Fruit fly (Drosophila melanogaster): ENCODE data around the gene bap.

The bap gene

dm6 chr3R:21365262-21365661 lies 23.4 kb upstream of the bap start (continued):
- peak; percentile 91 for TF ChIP-seq maf-S (GFP tag; optimal IDR thresholded peaks at IDR 0.05)
- peak; percentile 81 for TF ChIP-seq CG43689 (GFP tag; IDR thresholded peaks at IDR 0.05)
- TF ChIP-seq Opbp (GFP tag; IDR thresholded peaks at IDR 0.05; ENCODE audit: partially characterized antibody), result no peak
- peak; percentile 89 for TF ChIP-seq CG13123 (GFP tag; optimal IDR thresholded peaks at IDR 0.05)
- peak; percentile 96 for TF ChIP-seq CG11093 (GFP tag; IDR thresholded peaks at IDR 0.05)
- TF ChIP-seq zen (tag; optimal IDR thresholded peaks at IDR 0.05), result peak; percentile 86
- no peak for TF ChIP-seq zen2 (GFP tag; IDR thresholded peaks at IDR 0.05; ENCODE audit: partially characterized antibody)
- peak; percentile 82 for TF ChIP-seq CG6765 (GFP tag; optimal IDR thresholded peaks at IDR 0.05)
- TF ChIP-seq CHES-1-like (GFP tag; optimal IDR thresholded peaks at IDR 0.05), result peak; percentile 91
- TF ChIP-seq lola (GFP tag; optimal IDR thresholded peaks at IDR 0.05), result peak in 1 of 3 experiments; percentile 93
- TF ChIP-seq CG4360 (GFP tag; IDR thresholded peaks at IDR 0.05), result peak; percentile 57
- TF ChIP-seq psq (GFP tag; optimal IDR thresholded peaks at IDR 0.05), result peak; percentile 79
- peak; percentile 94 for TF ChIP-seq CG34422 (GFP tag; IDR thresholded peaks at IDR 0.05)
- peak; percentile 94 for TF ChIP-seq PHDP (tag; optimal IDR thresholded peaks at IDR 0.05)
- TF ChIP-seq Sin3A (optimal IDR thresholded peaks at IDR 0.05), result peak; percentile 91
- TF ChIP-seq Elba2 (GFP tag; optimal IDR thresholded peaks at IDR 0.05), result peak; percentile 88
- peak; percentile 84 for TF ChIP-seq pb (GFP tag; optimal IDR thresholded peaks at IDR 0.05)
- peak; percentile 93 for TF ChIP-seq gro (GFP tag; optimal IDR thresholded peaks at IDR 0.05)
- peak; percentile 96 for TF ChIP-seq CG15269 (tag; optimal IDR thresholded peaks at IDR 0.05)
- TF ChIP-seq vfl (GFP tag; optimal IDR thresholded peaks at IDR 0.05), result peak; percentile 92
- TF ChIP-seq ems (GFP tag; optimal IDR thresholded peaks at IDR 0.05), result peak; percentile 94
- TF ChIP-seq Sry-β (GFP tag; optimal IDR thresholded peaks at IDR 0.05), result peak; percentile 68
- peak; percentile 96 for TF ChIP-seq CG8924 (tag; optimal IDR thresholded peaks at IDR 0.05)
- peak; percentile 72 for TF ChIP-seq HmgD (GFP tag; optimal IDR thresholded peaks at IDR 0.05)
- TF ChIP-seq Meics (GFP tag; optimal IDR thresholded peaks at IDR 0.05), result peak; percentile 96
- TF ChIP-seq tin (GFP tag; optimal IDR thresholded peaks at IDR 0.05), result peak; percentile 97
- TF ChIP-seq CG14441 (GFP tag; IDR thresholded peaks at IDR 0.05), result peak; percentile 93
- peak; percentile 76 for TF ChIP-seq repo (GFP tag; optimal IDR thresholded peaks at IDR 0.05)
- peak; percentile 62 for TF ChIP-seq btn (GFP tag; optimal IDR thresholded peaks at IDR 0.05)
- peak; percentile 89 for TF ChIP-seq gsb (GFP tag; IDR thresholded peaks at IDR 0.05)
- peak; percentile 85 for TF ChIP-seq da (GFP tag; optimal IDR thresholded peaks at IDR 0.05)
- peak; percentile 94 for TF ChIP-seq Usf (GFP tag; optimal IDR thresholded peaks at IDR 0.05)
- peak; percentile 91 for TF ChIP-seq nom (GFP tag; optimal IDR thresholded peaks at IDR 0.05)
- TF ChIP-seq Bteb2 (GFP tag; optimal IDR thresholded peaks at IDR 0.05), result peak; percentile 92
- peak; percentile 78 for TF ChIP-seq CG17328 (GFP tag; IDR thresholded peaks at IDR 0.05)
- peak; percentile 98 for TF ChIP-seq CG17361 (GFP tag; IDR thresholded peaks at IDR 0.05)
- TF ChIP-seq Atf-2 (GFP tag; optimal IDR thresholded peaks at IDR 0.05), result peak; percentile 93
- peak; percentile 87 for TF ChIP-seq sqz (GFP tag; optimal IDR thresholded peaks at IDR 0.05)
- TF ChIP-seq gce (GFP tag; IDR thresholded peaks at IDR 0.05), result peak; percentile 65; the same call in 1 of the 3 replicates
- peak; percentile 97 for TF ChIP-seq CG18619 (GFP tag; optimal IDR thresholded peaks at IDR 0.05)
- TF ChIP-seq D19B (GFP tag; optimal IDR thresholded peaks at IDR 0.05), result peak; percentile 89
- peak; percentile 84 for TF ChIP-seq Hey (tag; optimal IDR thresholded peaks at IDR 0.05)
- peak; percentile 80 for TF ChIP-seq emc (GFP tag; optimal IDR thresholded peaks at IDR 0.05)
- no peak for TF ChIP-seq hb (GFP tag; IDR thresholded peaks at IDR 0.05; ENCODE audit: partially characterized antibody)
- TF ChIP-seq CG18476 (GFP tag; optimal IDR thresholded peaks at IDR 0.05), result peak; percentile 89
- TF ChIP-seq CG11723 (GFP tag; optimal IDR thresholded peaks at IDR 0.05), result peak; percentile 91
- peak; percentile 76 for TF ChIP-seq CG11398 (GFP tag; optimal IDR thresholded peaks at IDR 0.05)
- peak; percentile 87 for TF ChIP-seq scrt (GFP tag; optimal IDR thresholded peaks at IDR 0.05)
- peak; percentile 97 for TF ChIP-seq nmo (GFP tag; optimal IDR thresholded peaks at IDR 0.05)
- TF ChIP-seq pzg (GFP tag; optimal IDR thresholded peaks at IDR 0.05), result peak; percentile 60
- TF ChIP-seq odd (GFP tag; optimal IDR thresholded peaks at IDR 0.05), result peak; percentile 92
